Worm (Caenorhabditis elegans): ENCODE results near the gene sra-6.
A peak's percentile ranks its signal among the peaks of the same experiment; 100 is the strongest.

The sra-6 gene

ce11 chrII:9592737-9593136 is 42.1 kb upstream of the sra-6 start, which contains the start of gene parp-2:
Gene parp-2 (plus strand): TSS chrII:9593037.
- TF ChIP-seq C08G9.2 (tag; optimal IDR thresholded peaks at IDR 0.05) = no peak
- no peak for TF ChIP-seq madf-2 (tag; optimal IDR thresholded peaks at IDR 0.05)
- no peak for TF ChIP-seq C38D4.7 (GFP tag; optimal IDR thresholded peaks at IDR 0.05)
- no peak for TF ChIP-seq sox-2 (GFP tag; IDR thresholded peaks at IDR 0.05)

- TF ChIP-seq fax-1 (tag; optimal IDR thresholded peaks at IDR 0.05) = peak; percentile 27
- TF ChIP-seq K09A11.1 (tag; optimal IDR thresholded peaks at IDR 0.05; ENCODE audit: insufficient read depth) = no peak
- TF ChIP-seq F13H6.1 (tag; optimal IDR thresholded peaks at IDR 0.05) = peak; percentile 52
- TF ChIP-seq C08G9.2 (tag; optimal IDR thresholded peaks at IDR 0.05) = peak; percentile 93
- TF ChIP-seq ets-4 (tag; optimal IDR thresholded peaks at IDR 0.05) = peak; percentile 89
- peak; percentile 56 for TF ChIP-seq elt-2 (tag; optimal IDR thresholded peaks at IDR 0.05)
- TF ChIP-seq hlh-6 (tag; optimal IDR thresholded peaks at IDR 0.05) = peak; percentile 74
- TF ChIP-seq syd-9 (tag; optimal IDR thresholded peaks at IDR 0.05) = no peak
- peak; percentile 13 for TF ChIP-seq unc-42 (tag; optimal IDR thresholded peaks at IDR 0.05)
- no peak for TF ChIP-seq ceh-18 (tag; optimal IDR thresholded peaks at IDR 0.05)
- no peak for TF ChIP-seq K02D7.2 (tag; optimal IDR thresholded peaks at IDR 0.05)
- TF ChIP-seq fkh-6 (tag; optimal IDR thresholded peaks at IDR 0.05) = peak; percentile 45
- TF ChIP-seq ahr-1 (tag; optimal IDR thresholded peaks at IDR 0.05) = peak; percentile 48
- TF ChIP-seq zip-5 (tag; optimal IDR thresholded peaks at IDR 0.05) = peak; percentile 78
- no peak for TF ChIP-seq ceh-9 (tag; optimal IDR thresholded peaks at IDR 0.05)
- peak; percentile 71 for TF ChIP-seq tbx-2 (tag; optimal IDR thresholded peaks at IDR 0.05)
- TF ChIP-seq ref-2 (tag; optimal IDR thresholded peaks at IDR 0.05) = peak; percentile 81
- TF ChIP-seq tbx-7 (tag; optimal IDR thresholded peaks at IDR 0.05) = peak; percentile 92
- peak; percentile 18 for TF ChIP-seq ceh-34 (tag; optimal IDR thresholded peaks at IDR 0.05)
- no peak for TF ChIP-seq ceh-48 (tag; optimal IDR thresholded peaks at IDR 0.05)
- TF ChIP-seq mec-3 (tag; optimal IDR thresholded peaks at IDR 0.05; ENCODE audit: borderline replicate concordance) = peak; percentile 30
- TF ChIP-seq ttx-3 (tag; optimal IDR thresholded peaks at IDR 0.05) = no peak
- peak; percentile 1 for TF ChIP-seq eyg-1 (tag; optimal IDR thresholded peaks at IDR 0.05)
- peak; percentile 32 for TF ChIP-seq sdc-2 (tag; optimal IDR thresholded peaks at IDR 0.05)
- TF ChIP-seq hlh-8 (tag; optimal IDR thresholded peaks at IDR 0.05) = peak; percentile 60
- TF ChIP-seq ceh-6 (GFP tag; optimal IDR thresholded peaks at IDR 0.05) = no peak
- peak; percentile 1 for TF ChIP-seq nfya-1 (tag; optimal IDR thresholded peaks at IDR 0.05)
- TF ChIP-seq unc-55 (GFP tag; optimal IDR thresholded peaks at IDR 0.05) = no peak
- TF ChIP-seq ceh-31 (tag; optimal IDR thresholded peaks at IDR 0.05) = peak; percentile 92
- no peak for TF ChIP-seq che-1 (tag; optimal IDR thresholded peaks at IDR 0.05)
- peak; percentile 93 for TF ChIP-seq ceh-2 (tag; optimal IDR thresholded peaks at IDR 0.05)
- TF ChIP-seq hlh-13 (GFP tag; optimal IDR thresholded peaks at IDR 0.05) = no peak
- peak; percentile 58 for TF ChIP-seq rnt-1 (tag; optimal IDR thresholded peaks at IDR 0.05)
Observed at ce11 chrII:9591071-9591470, 40.5 kb upstream of the sra-6 start, which contains the start of the genes E02H1.1 and tag-124. Gene E02H1.1 (minus strand): TSS chrII:9591164. Gene tag-124 (plus strand): TSS chrII:9591292.

ce11 chrII:9589667-9590066 is 39.0 kb upstream of the sra-6 start, which contains the start of gene eral-1:
Gene eral-1 (minus strand): TSS chrII:9589767.
- TF ChIP-seq ama-1 (optimal IDR thresholded peaks at IDR 0.05) = no peak
- TF ChIP-seq C38D4.7 (GFP tag; optimal IDR thresholded peaks at IDR 0.05) = no peak
- no peak for TF ChIP-seq ceh-45 (GFP tag; IDR thresholded peaks at IDR 0.05)
- no peak for TF ChIP-seq T23F11.4 (GFP tag; optimal IDR thresholded peaks at IDR 0.05)
- TF ChIP-seq ceh-18 (tag; optimal IDR thresholded peaks at IDR 0.05) = no peak
- TF ChIP-seq Y22D7AL.16 (tag; optimal IDR thresholded peaks at IDR 0.05) = no peak
- no peak for TF ChIP-seq pros-1 (tag; optimal IDR thresholded peaks at IDR 0.05)
- TF ChIP-seq pag-3 (tag; optimal IDR thresholded peaks at IDR 0.05; ENCODE audit: borderline replicate concordance) = no peak
- no peak for TF ChIP-seq odd-2 (tag; optimal IDR thresholded peaks at IDR 0.05)
- TF ChIP-seq npax-4 (tag; optimal IDR thresholded peaks at IDR 0.05) = no peak
- TF ChIP-seq ceh-19 (GFP tag; optimal IDR thresholded peaks at IDR 0.05) = no peak
- no peak for TF ChIP-seq ceh-9 (tag; optimal IDR thresholded peaks at IDR 0.05)
- TF ChIP-seq elt-4 (tag; optimal IDR thresholded peaks at IDR 0.05) = no peak
